Worm (Caenorhabditis elegans) whole organism, early embryonic: ENCODE data around the gene algn-2.

ENCODE experiments used
- B0310.2 ChIP-seq: sonication (generic microtip); optimal IDR thresholded peaks from 2 replicates; lab custom pipeline; 2016; ENCODE audit warnings: mild to moderate bottlenecking, missing genetic modification characterization, missing compliant biosample characterization
- F13C5.2 ChIP-seq: sonication (generic microtip); optimal IDR thresholded peaks from 2 replicates; lab custom pipeline; 2017; ENCODE audit warnings: mild to moderate bottlenecking, missing genetic modification characterization, inconsistent platforms, missing compliant biosample characterization
- aly-1 ChIP-seq: sonication (generic microtip); optimal IDR thresholded peaks from 2 replicates; lab custom pipeline; 2016; ENCODE audit warnings: missing genetic modification characterization, missing compliant biosample characterization
- ama-1 ChIP-seq: fragments of 150-350 bp; optimal IDR thresholded peaks from 2 replicates; lab custom pipeline; 2014
- ceh-13 ChIP-seq: fragments of 200-800 bp; sonication (Bioruptor generic); optimal IDR thresholded peaks from 2 replicates; lab custom pipeline; 2018; ENCODE audit warnings: mild to moderate bottlenecking, missing genetic modification characterization, missing compliant biosample characterization
- ceh-36 ChIP-seq: sonication (generic microtip); optimal IDR thresholded peaks from 2 replicates; lab custom pipeline; 2016; ENCODE audit warnings: missing genetic modification characterization, inconsistent platforms, missing compliant biosample characterization
- ets-7 ChIP-seq: sonication (generic microtip); optimal IDR thresholded peaks from 2 replicates; lab custom pipeline; 2016; ENCODE audit warnings: missing genotype, missing genetic modification characterization, missing compliant biosample characterization
- flt-1 ChIP-seq: fragments of 200-800 bp; sonication (Bioruptor generic); IDR thresholded peaks from 2 replicates; pipeline ENCODE4 v1.3.6; 2022; ENCODE audit warnings: missing genetic modification characterization, missing compliant biosample characterization
- hmbx-1 ChIP-seq: sonication (generic microtip); optimal IDR thresholded peaks from 2 replicates; lab custom pipeline; 2016; ENCODE audit warnings: mild to moderate bottlenecking, missing genetic modification characterization, missing compliant biosample characterization
- hmg-4 ChIP-seq: fragments of 200-800 bp; sonication (Bioruptor generic); optimal IDR thresholded peaks from 2 replicates; lab custom pipeline; 2018; ENCODE audit warnings: mild to moderate bottlenecking, missing genetic modification characterization, missing compliant biosample characterization
- hnd-1 ChIP-seq: sonication (generic microtip); optimal IDR thresholded peaks from 2 replicates; lab custom pipeline; 2016; ENCODE audit warnings: missing genetic modification characterization, missing compliant biosample characterization
- pes-1 ChIP-seq: fragments of 200-800 bp; sonication (Bioruptor generic); IDR thresholded peaks from 2 replicates; pipeline ENCODE4 v1.3.6; 2022; ENCODE audit warnings: missing genetic modification reagents, missing genetic modification characterization, missing compliant biosample characterization
- scrt-1 ChIP-seq: fragments of 200-800 bp; sonication (Bioruptor generic); IDR thresholded peaks from 2 replicates; pipeline ENCODE4 v1.3.6; 2022; ENCODE audit warnings: missing genetic modification characterization, missing compliant biosample characterization
- sea-1 ChIP-seq: fragments of 200-800 bp; sonication (Bioruptor generic); conservative IDR thresholded peaks from 2 replicates; pipeline ENCODE4 v1.3.6; 2022; ENCODE audit warnings: missing genetic modification characterization, missing compliant biosample characterization
- tbx-11 ChIP-seq: fragments of 200-800 bp; sonication (Bioruptor generic); IDR thresholded peaks from 2 replicates; pipeline ENCODE4 v1.3.6; 2022; ENCODE audit warnings: missing genetic modification characterization, missing compliant biosample characterization
- tbx-37 ChIP-seq: fragments of 200-800 bp; sonication (Bioruptor generic); conservative IDR thresholded peaks from 2 replicates; pipeline ENCODE4 v1.3.6; 2022; ENCODE audit warnings: missing genetic modification reagents, missing genetic modification characterization, missing compliant biosample characterization
- tra-4 ChIP-seq: sonication (generic microtip); optimal IDR thresholded peaks from 2 replicates; lab custom pipeline; 2017; ENCODE audit warnings: missing genetic modification characterization, missing compliant biosample characterization

Gene algn-2

ce11 chrII:5387217-5387616 is 12.2 kb downstream of the algn-2 start, which contains the start of gene ccpp-6:
TSS of gene ccpp-6 (minus strand) at chrII:5387317.
- TF ChIP-seq tbx-11 (GFP tag; lab: Robert Waterston, UW) (no peak), ama-1 (lab: Kevin White, UChicago) (no peak), ceh-36 (no peak), tra-4 (tag; lab: Kevin White, UChicago) (no peak), hmbx-1 (no peak), tbx-37 (no peak), scrt-1 (no peak), B0310.2 (tag; lab: Kevin White, UChicago) (no peak)

- TF ChIP-seq ceh-36, result no peak
- TF ChIP-seq pes-1 (GFP tag; lab: Robert Waterston, UW), result no peak
- no peak for TF ChIP-seq scrt-1
- no peak for TF ChIP-seq ceh-13 (GFP tag; lab: Kevin White, UChicago)
- TF ChIP-seq aly-1, result no peak
- TF ChIP-seq sea-1 (GFP tag; lab: Robert Waterston, UW), result no peak
- TF ChIP-seq hmbx-1, result no peak
- no peak for TF ChIP-seq B0310.2 (tag; lab: Kevin White, UChicago)
- no peak for TF ChIP-seq ama-1 (lab: Kevin White, UChicago)
- TF ChIP-seq hmg-4 (GFP tag; lab: Kevin White, UChicago), result no peak
- TF ChIP-seq tra-4 (tag; lab: Kevin White, UChicago), result no peak
- no peak for TF ChIP-seq hnd-1 (tag; lab: Kevin White, UChicago)
- TF ChIP-seq tbx-37, result no peak
These were observed 13.8 kb downstream of the algn-2 start, which contains the start of gene rsp-4 for ce11 chrII:5388786-5389421. TSS of gene rsp-4 (minus strand) at chrII:5388836.

- TF ChIP-seq tbx-37, result peak; percentile 45; the same call in 1 of the 2 replicates
- TF ChIP-seq scrt-1, result no peak
- TF ChIP-seq F13C5.2 (tag; lab: Kevin White, UChicago), result peak; percentile 56
- TF ChIP-seq tra-4 (tag; lab: Kevin White, UChicago), result no peak
- peak; percentile 20 for TF ChIP-seq ets-7 (tag; lab: Kevin White, UChicago)
- TF ChIP-seq pes-1 (GFP tag; lab: Robert Waterston, UW), result peak; percentile 66
- TF ChIP-seq ama-1 (lab: Kevin White, UChicago), result no peak
- no peak for TF ChIP-seq hnd-1 (tag; lab: Kevin White, UChicago)
- TF ChIP-seq ceh-36, result peak; percentile 30
- TF ChIP-seq hmbx-1, result peak; percentile 7
- TF ChIP-seq sea-1 (GFP tag; lab: Robert Waterston, UW), result no peak
- no peak for TF ChIP-seq tbx-11 (GFP tag; lab: Robert Waterston, UW)
These were observed 14.8 kb downstream of the algn-2 start, which contains the start of gene ndx-6 for ce11 chrII:5389831-5390323. TSS of gene ndx-6 (minus strand) at chrII:5389881.

- TF ChIP-seq ceh-36 (no peak), sea-1 (GFP tag; lab: Robert Waterston, UW) (no peak)
These were observed 16.4 kb downstream of the algn-2 start for ce11 chrII:5391447-5391846.

ce11 chrII:5393090-5393489 is 18.0 kb downstream of the algn-2 start, which contains the start of gene brap-2:
TSS of gene brap-2 (minus strand) at chrII:5393190.
- TF ChIP-seq pes-1 (GFP tag; lab: Robert Waterston, UW), result no peak
- TF ChIP-seq ceh-36, result no peak
- no peak for TF ChIP-seq hmbx-1
- no peak for TF ChIP-seq hnd-1 (tag; lab: Kevin White, UChicago)
- no peak for TF ChIP-seq scrt-1
- TF ChIP-seq tbx-37, result no peak
- no peak for TF ChIP-seq F13C5.2 (tag; lab: Kevin White, UChicago)
- TF ChIP-seq ceh-13 (GFP tag; lab: Kevin White, UChicago), result no peak
- no peak for TF ChIP-seq ets-7 (tag; lab: Kevin White, UChicago)
- TF ChIP-seq flt-1 (GFP tag; lab: Robert Waterston, UW), result no peak
- TF ChIP-seq ama-1 (lab: Kevin White, UChicago), result no peak
- no peak for TF ChIP-seq tbx-11 (GFP tag; lab: Robert Waterston, UW)
- no peak for TF ChIP-seq tra-4 (tag; lab: Kevin White, UChicago)
- no peak for TF ChIP-seq hmg-4 (GFP tag; lab: Kevin White, UChicago)
- no peak for TF ChIP-seq aly-1
- no peak for TF ChIP-seq B0310.2 (tag; lab: Kevin White, UChicago)

ce11 chrII:5395594-5395993 is 20.5 kb downstream of the algn-2 start, which contains the start of gene pink-1:
TSS of gene pink-1 (minus strand) at chrII:5395694.
- no peak for TF ChIP-seq flt-1 (GFP tag; lab: Robert Waterston, UW)
- no peak for TF ChIP-seq hmg-4 (GFP tag; lab: Kevin White, UChicago)
- no peak for TF ChIP-seq ceh-36
- no peak for TF ChIP-seq hnd-1 (tag; lab: Kevin White, UChicago)
- TF ChIP-seq tbx-11 (GFP tag; lab: Robert Waterston, UW), result no peak
- TF ChIP-seq ama-1 (lab: Kevin White, UChicago), result no peak
- no peak for TF ChIP-seq ets-7 (tag; lab: Kevin White, UChicago)
- no peak for TF ChIP-seq scrt-1

ce11 chrII:5398779-5399178 is 23.7 kb downstream of the algn-2 start, which contains the start of gene fbxl-3:
TSS of gene fbxl-3 (minus strand) at chrII:5398902.
- TF ChIP-seq scrt-1 (no peak), tbx-37 (no peak), ama-1 (lab: Kevin White, UChicago) (no peak), ceh-13 (GFP tag; lab: Kevin White, UChicago) (no peak), B0310.2 (tag; lab: Kevin White, UChicago) (no peak), tbx-11 (GFP tag; lab: Robert Waterston, UW) (no peak), hnd-1 (tag; lab: Kevin White, UChicago) (no peak)

ce11 chrII:5399201-5399600 is 24.1 kb downstream of the algn-2 start, which contains the start of gene mog-5:
TSS of gene mog-5 (plus strand) at chrII:5399538.
- TF ChIP-seq sea-1 (GFP tag; lab: Robert Waterston, UW) (0 out of 2 replicates have a peak, but pooled peaks have one; percentile 55), ets-7 (tag; lab: Kevin White, UChicago) (no peak), tra-4 (tag; lab: Kevin White, UChicago) (no peak), ceh-13 (GFP tag; lab: Kevin White, UChicago) (peak; percentile 9), tbx-11 (GFP tag; lab: Robert Waterston, UW) (peak; percentile 65; the same call in 1 of the 2 replicates), ama-1 (lab: Kevin White, UChicago) (no peak), F13C5.2 (tag; lab: Kevin White, UChicago) (peak; percentile 83), hmg-4 (GFP tag; lab: Kevin White, UChicago) (no peak), tbx-37 (no peak), B0310.2 (tag; lab: Kevin White, UChicago) (no peak), aly-1 (no peak), flt-1 (GFP tag; lab: Robert Waterston, UW) (peak; percentile 65), scrt-1 (0 out of 2 replicates have a peak, but pooled peaks have one; percentile 46), ceh-36 (no peak), hmbx-1 (no peak), pes-1 (GFP tag; lab: Robert Waterston, UW) (no peak; the same call in 1 of the 2 replicates), hnd-1 (tag; lab: Kevin White, UChicago) (no peak)
